Fruit fly (Drosophila melanogaster): ENCODE measurements around the gene Rpt2.

dm6 chr3R:23927429-23927828 lies 3.9 kb downstream of the Rpt2 start, which contains the start of gene CG13601:
- TF ChIP-seq Fer1 (GFP tag; optimal IDR thresholded peaks at IDR 0.05) (no peak), CHES-1-like (GFP tag; optimal IDR thresholded peaks at IDR 0.05) (no peak), br (optimal IDR thresholded peaks at IDR 0.05) (no peak), CG14965 (GFP tag; optimal IDR thresholded peaks at IDR 0.05; ENCODE audit: borderline replicate concordance) (no peak), chinmo (GFP tag; IDR thresholded peaks at IDR 0.05; ENCODE audit: partially characterized antibody) (peak; percentile 84; the same call in 1 of the 4 replicates), grn (GFP tag; optimal IDR thresholded peaks at IDR 0.05) (no peak), CG4617 (GFP tag; optimal IDR thresholded peaks at IDR 0.05; ENCODE audit: borderline replicate concordance) (peak; percentile 52), CG8924 (tag; optimal IDR thresholded peaks at IDR 0.05) (peak; percentile 53), cg (GFP tag; optimal IDR thresholded peaks at IDR 0.05) (no peak), oc (tag; optimal IDR thresholded peaks at IDR 0.05) (no peak), E2f2 (GFP tag; IDR thresholded peaks at IDR 0.05) (peak; percentile 43), ab (GFP tag; optimal IDR thresholded peaks at IDR 0.05) (no peak), tin (GFP tag; optimal IDR thresholded peaks at IDR 0.05) (no peak)

Measured in whole organism, embryonic.